Worm (Caenorhabditis elegans) whole organism, L4 larva: ENCODE results near the gene ephx-1.
A peak's percentile ranks its signal among the peaks of the same experiment; 100 is the strongest.

Experiments used
- F26F4.8 ChIP-seq: fragments of 200-800 bp; sonication (Bioruptor generic); conservative IDR thresholded peaks from 2 replicates; pipeline ENCODE4 v1.3.6; 2022; ENCODE audit warnings: missing genetic modification characterization, missing compliant biosample characterization
- F37D6.2 ChIP-seq: sonication (generic microtip); optimal IDR thresholded peaks from 2 replicates; lab custom pipeline; 2016; ENCODE audit warnings: mild to moderate bottlenecking, missing genetic modification characterization, missing compliant biosample characterization
- F49E8.2 ChIP-seq: sonication (generic microtip); optimal IDR thresholded peaks from 2 replicates; lab custom pipeline; 2016; ENCODE audit warnings: missing compliant biosample characterization, mild to moderate bottlenecking, missing genetic modification characterization, borderline replicate concordance
- Y105C5A.15 ChIP-seq: fragments of 200-800 bp; sonication (Bioruptor generic); IDR thresholded peaks from 2 replicates; pipeline ENCODE4 v1.3.6; 2022; ENCODE audit warnings: missing genetic modification characterization, missing compliant biosample characterization
- Y48G9A.11 ChIP-seq: fragments of 200-800 bp; sonication (Bioruptor generic); IDR thresholded peaks from 2 replicates; pipeline ENCODE4 v1.3.6; 2022; ENCODE audit warnings: missing genetic modification reagents, missing genetic modification characterization, missing compliant biosample characterization
- ZK337.2 ChIP-seq: fragments of 200-800 bp; sonication (Bioruptor generic); IDR thresholded peaks from 2 replicates; pipeline ENCODE4 v1.3.6; 2022; ENCODE audit warnings: missing genetic modification reagents, missing genetic modification characterization, missing compliant biosample characterization
- aha-1 ChIP-seq: fragments of 150-350 bp; peaks from one replicate; lab custom pipeline; 2014; ENCODE audit warnings: missing biosample characterization, missing genetic modification characterization
- ama-1 ChIP-seq: fragments of 150-350 bp; optimal IDR thresholded peaks from 2 replicates; lab custom pipeline; 2014; ENCODE audit warnings: inconsistent platforms, mixed read lengths
- ceh-82 ChIP-seq: sonication (generic microtip); optimal IDR thresholded peaks from 2 replicates; lab custom pipeline; 2017; ENCODE audit warnings: missing biosample characterization, missing genetic modification characterization
- ces-1 ChIP-seq: fragments of 150-350 bp; sonication (generic microtip); optimal IDR thresholded peaks from 4 replicates; lab custom pipeline; 2014; ENCODE audit warnings: missing biosample characterization, missing genetic modification reagents, missing genetic modification characterization
- dmd-6 ChIP-seq: fragments of 200-800 bp; sonication (Bioruptor generic); IDR thresholded peaks from 2 replicates; pipeline ENCODE4 v1.3.6; 2022; ENCODE audit warnings: missing genetic modification reagents, missing genetic modification characterization, missing compliant biosample characterization
- hlh-30 ChIP-seq: sonication (generic microtip); optimal IDR thresholded peaks from 2 replicates; lab custom pipeline; 2017; ENCODE audit warnings: antibody characterized with exemption, mild to moderate bottlenecking, missing genetic modification characterization, missing compliant biosample characterization; ENCODE audit not compliant: insufficient read depth
- jun-1 ChIP-seq: fragments of 150-350 bp; optimal IDR thresholded peaks from 2 replicates; lab custom pipeline; 2014; ENCODE audit warnings: missing biosample characterization, missing genetic modification reagents, missing genetic modification characterization
- lsy-2 ChIP-seq, 2 experiments: fragments of 150-350 bp in 1 of 2; sonication (generic microtip) in 1 of 2; optimal IDR thresholded peaks; 2 replicates each; lab custom pipeline; 2014 to 2017; ENCODE audit warnings: missing biosample characterization in 2 of 2, missing genetic modification characterization in 2 of 2
- madf-9 ChIP-seq: fragments of 200-800 bp; sonication (Bioruptor generic); conservative IDR thresholded peaks from 2 replicates; pipeline ENCODE4 v1.3.6; 2022; ENCODE audit warnings: missing genetic modification reagents, missing genetic modification characterization, missing compliant biosample characterization
- mdl-1 ChIP-seq, 2 experiments: fragments of 150-350 bp in 1 of 2; sonication (generic microtip) in 1 of 2; optimal IDR thresholded peaks; 2 replicates each; lab custom pipeline; 2014 to 2017; ENCODE audit warnings: missing biosample characterization in 2 of 2, missing genetic modification characterization in 2 of 2
- mes-2 ChIP-seq: sonication (generic microtip); optimal IDR thresholded peaks from 2 replicates; lab custom pipeline; 2016; ENCODE audit warnings: missing genotype, mild to moderate bottlenecking, missing genetic modification characterization, missing compliant biosample characterization; ENCODE audit not compliant: poor library complexity, severe bottlenecking
- mxl-2 ChIP-seq: fragments of 200-800 bp; sonication (Bioruptor generic); conservative IDR thresholded peaks from 2 replicates; pipeline ENCODE4 v1.3.6; 2022; ENCODE audit warnings: missing genetic modification reagents, missing genetic modification characterization, missing compliant biosample characterization
- mxl-3 ChIP-seq: fragments of 200-800 bp; sonication (Bioruptor generic); optimal IDR thresholded peaks from 2 replicates; lab custom pipeline; 2018; ENCODE audit warnings: mild to moderate bottlenecking, missing genetic modification characterization, missing compliant biosample characterization
- nhr-25 ChIP-seq: sonication (generic microtip); optimal IDR thresholded peaks from 2 replicates; lab custom pipeline; 2017; ENCODE audit warnings: missing genetic modification characterization, mild to moderate bottlenecking, missing compliant biosample characterization, antibody characterized with exemption, moderate library complexity, borderline replicate concordance; ENCODE audit not compliant: insufficient read depth
- nhr-28 ChIP-seq: fragments of 150-350 bp; optimal IDR thresholded peaks from 2 replicates; lab custom pipeline; 2014; ENCODE audit warnings: missing biosample characterization, missing genetic modification characterization
- nhr-41 ChIP-seq: fragments of 200-800 bp; sonication (Bioruptor generic); IDR thresholded peaks from 2 replicates; pipeline ENCODE4 v1.3.6; 2022; ENCODE audit warnings: missing genetic modification reagents, missing genetic modification characterization, missing compliant biosample characterization
- nhr-42 ChIP-seq: fragments of 200-800 bp; sonication (Bioruptor generic); IDR thresholded peaks from 2 replicates; pipeline ENCODE4 v1.3.6; 2022; ENCODE audit warnings: missing genetic modification characterization, missing compliant biosample characterization
- nhr-76 ChIP-seq: fragments of 150-350 bp; optimal IDR thresholded peaks from 2 replicates; lab custom pipeline; 2014; ENCODE audit warnings: missing biosample characterization, missing genetic modification characterization
- php-3 ChIP-seq: fragments of 200-800 bp; sonication (Bioruptor generic); IDR thresholded peaks from 2 replicates; pipeline ENCODE4 v1.3.6; 2022; ENCODE audit warnings: missing genetic modification reagents, missing genetic modification characterization, missing compliant biosample characterization
- set-16 ChIP-seq: fragments of 200-800 bp; sonication (Bioruptor generic); IDR thresholded peaks from 2 replicates; pipeline ENCODE4 v1.3.6; 2022; ENCODE audit warnings: missing genetic modification reagents, missing genetic modification characterization, missing compliant biosample characterization
- spr-3 ChIP-seq: fragments of 200-800 bp; sonication (Bioruptor generic); optimal IDR thresholded peaks from 2 replicates; lab custom pipeline; 2018; ENCODE audit warnings: mild to moderate bottlenecking, missing genetic modification characterization, missing compliant biosample characterization
- unc-130 ChIP-seq: sonication (generic microtip); optimal IDR thresholded peaks from 2 replicates; lab custom pipeline; 2016; ENCODE audit warnings: missing genetic modification reagents, missing genetic modification characterization, missing compliant biosample characterization
- unc-39 ChIP-seq: sonication (generic microtip); optimal IDR thresholded peaks from 2 replicates; lab custom pipeline; 2017; ENCODE audit warnings: missing biosample characterization, missing genetic modification characterization
- unc-62 ChIP-seq, 3 experiments: fragments of 150-350 bp in 1 of 3; sonication (generic microtip); optimal IDR thresholded peaks in 2 of 3; peaks in 1 of 3; 1 replicate in 1 of 3; 2 replicates in 2 of 3; lab custom pipeline; 2014 to 2017; ENCODE audit warnings: missing biosample characterization in 3 of 3, missing genetic modification characterization in 3 of 3, missing genetic modification reagents in 3 of 3, missing genotype in 1 of 3
- zag-1 ChIP-seq: fragments of 150-350 bp; optimal IDR thresholded peaks from 2 replicates; lab custom pipeline; 2014; ENCODE audit warnings: missing biosample characterization, missing genetic modification characterization
- ztf-7 ChIP-seq: fragments of 150-350 bp; optimal IDR thresholded peaks from 2 replicates; lab custom pipeline; 2014; ENCODE audit warnings: missing biosample characterization, missing genetic modification characterization

The ephx-1 gene

DNA sequence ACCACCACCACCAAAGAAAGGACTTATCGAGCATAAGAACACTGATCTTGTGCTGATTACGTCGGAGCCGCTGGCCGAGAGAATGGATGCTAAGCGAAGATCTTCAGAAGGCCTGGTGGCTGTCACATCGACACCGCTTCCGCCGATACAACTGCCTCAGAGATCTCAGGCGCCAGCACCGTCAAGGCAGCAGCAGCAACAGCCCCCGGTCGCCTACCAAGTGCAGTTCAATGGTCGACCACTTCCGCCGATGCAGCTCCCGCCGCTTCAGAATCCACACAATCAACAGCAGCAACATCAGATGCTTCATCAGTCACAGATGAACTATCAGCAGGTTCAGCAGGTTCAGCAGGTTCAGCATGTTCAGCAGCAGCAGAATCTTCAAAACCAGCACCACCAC lies 37.7 kb upstream of the ephx-1 start:
- TF ChIP-seq set-16 (GFP tag; lab: Robert Waterston, UW) (peak; percentile 69), php-3 (GFP tag; lab: Robert Waterston, UW) (no peak), Y48G9A.11 (GFP tag; lab: Robert Waterston, UW) (no peak), nhr-42 (GFP tag; lab: Robert Waterston, UW) (no peak), F49E8.2 (tag; lab: Kevin White, UChicago) (no peak), aha-1 (tag; lab: Kevin White, UChicago) (peak; percentile 45), nhr-28 (no peak), zag-1 (tag; lab: Kevin White, UChicago) (no peak), F37D6.2 (no peak)

- TF ChIP-seq hlh-30 (tag; lab: Kevin White, UChicago) (no peak), set-16 (GFP tag; lab: Robert Waterston, UW) (peak; percentile 90), aha-1 (tag; lab: Kevin White, UChicago) (peak; percentile 11), F26F4.8 (GFP tag; lab: Robert Waterston, UW) (no peak), nhr-76 (tag; lab: Kevin White, UChicago) (no peak), Y48G9A.11 (GFP tag; lab: Robert Waterston, UW) (no peak), mxl-2 (no peak), madf-9 (GFP tag; lab: Robert Waterston, UW) (no peak), nhr-25 (tag; lab: Kevin White, UChicago) (no peak), ama-1 (lab: Kevin White, UChicago) (no peak)
Observed at ce11 chrII:3968070-3968469, 36.6 kb upstream of the ephx-1 start.

- peak; percentile 33; the same call in 1 of the 2 replicates for TF ChIP-seq Y105C5A.15 (GFP tag; lab: Robert Waterston, UW)
- TF ChIP-seq mxl-3 (GFP tag; lab: Kevin White, UChicago): no peak
- TF ChIP-seq unc-130: no peak
- TF ChIP-seq set-16 (GFP tag; lab: Robert Waterston, UW): peak; percentile 95
- TF ChIP-seq, all 104 proteins: peak for 2
Observed at ce11 chrII:3968808-3969207, 35.9 kb upstream of the ephx-1 start.

- TF ChIP-seq unc-62 (GFP tag; optimal IDR thresholded peaks at IDR 0.05 in 1 of 2; lab: Kevin White, UChicago) (peak in 1 of 2 experiments; percentile 59), unc-62 (tag; optimal IDR thresholded peaks at IDR 0.05; lab: Kevin White, UChicago) (no peak), mes-2 (tag; lab: Kevin White, UChicago) (peak; percentile 12), ama-1 (lab: Kevin White, UChicago) (peak; percentile 61), spr-3 (no peak)
Observed at ce11 chrII:3972153-3972552, 32.6 kb upstream of the ephx-1 start, which contains the start of gene K10G6.9. K10G6.9 (plus strand) TSS chrII:3972262.

ce11 chrII:3974953-3975352 lies 29.8 kb upstream of the ephx-1 start, which contains the start of gene cank-26:
cank-26 (minus strand) TSS chrII:3975065.
- peak in 1 of 2 experiments; percentile 31 for TF ChIP-seq unc-62 (GFP tag; optimal IDR thresholded peaks at IDR 0.05 in 1 of 2; lab: Kevin White, UChicago)
- TF ChIP-seq unc-62 (tag; optimal IDR thresholded peaks at IDR 0.05; lab: Kevin White, UChicago): no peak
- no peak for TF ChIP-seq ces-1
- no peak for TF ChIP-seq Y48G9A.11 (GFP tag; lab: Robert Waterston, UW)
- TF ChIP-seq ceh-82 (tag; lab: Kevin White, UChicago): no peak
- TF ChIP-seq nhr-41: no peak
- peak; percentile 28 for TF ChIP-seq aha-1 (tag; lab: Kevin White, UChicago)
- TF ChIP-seq lsy-2 (tag; optimal IDR thresholded peaks at IDR 0.05; lab: Kevin White, UChicago): no peak
- TF ChIP-seq mdl-1 (tag; optimal IDR thresholded peaks at IDR 0.05; lab: Kevin White, UChicago): no peak
- TF ChIP-seq ztf-7 (tag; lab: Kevin White, UChicago): no peak
- TF ChIP-seq dmd-6 (GFP tag; lab: Robert Waterston, UW): no peak
- TF ChIP-seq ZK337.2 (GFP tag; lab: Robert Waterston, UW): no peak
- TF ChIP-seq jun-1: no peak
- no peak for TF ChIP-seq unc-39
